Worm (Caenorhabditis elegans): ENCODE measurements around the gene rpoa-12.

Gene rpoa-12

DNA sequence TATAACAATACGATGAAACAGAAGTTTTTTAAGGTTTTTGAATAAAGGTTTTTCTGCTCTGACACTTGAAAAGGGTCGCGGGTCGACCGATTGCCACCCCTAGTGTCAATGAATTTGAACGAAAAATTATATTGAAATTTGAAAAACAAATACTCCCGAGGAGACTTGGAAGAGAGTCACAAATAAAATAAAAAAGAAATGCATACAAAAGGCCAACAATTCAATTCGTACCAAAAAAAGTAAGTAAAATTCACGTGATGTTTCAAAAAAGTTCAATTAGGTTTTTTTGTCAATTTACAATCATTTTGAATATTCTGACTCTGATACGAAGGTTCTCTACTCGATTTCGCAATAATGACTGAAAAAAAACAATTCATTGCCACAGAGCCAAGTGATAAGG, 29.6 kb downstream of the rpoa-12 start, which contains the start of gene C15H11.1:
Gene C15H11.1, plus strand, starts transcription at position 301 of the 400 bp plus-strand sequence.
- TF ChIP-seq hlh-17 (GFP tag; optimal IDR thresholded peaks at IDR 0.05; ENCODE audit: borderline replicate concordance) (no peak), dsc-1 (tag; optimal IDR thresholded peaks at IDR 0.05) (no peak), fos-1 (tag; optimal IDR thresholded peaks at IDR 0.05) (no peak)

DNA sequence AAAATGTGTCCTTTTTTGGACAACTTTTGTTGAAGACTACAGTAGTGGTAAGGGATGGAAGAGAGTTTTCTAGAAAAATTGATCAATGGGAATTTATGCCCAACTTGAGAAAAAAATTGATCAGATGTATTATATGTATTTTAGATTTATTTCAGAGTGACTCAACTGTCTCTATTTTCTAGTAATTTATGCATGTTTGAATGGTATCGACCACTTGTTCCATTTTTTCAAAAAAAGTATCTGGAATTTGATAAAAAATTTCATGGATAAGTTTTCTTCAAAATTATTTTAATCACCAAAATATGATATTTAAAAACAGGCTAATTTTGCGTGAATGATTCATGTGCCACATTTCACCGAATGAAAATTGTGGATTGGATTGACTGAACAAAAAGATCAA, 31.3 kb downstream of the rpoa-12 start, which contains the start of gene C15H11.10:
Gene C15H11.10, plus strand, starts transcription at position 301 of the 400 bp plus-strand sequence.
- no peak for TF ChIP-seq ceh-88 (GFP tag; IDR thresholded peaks at IDR 0.05)
- no peak for TF ChIP-seq nhr-47 (tag; optimal IDR thresholded peaks at IDR 0.05)
- no peak for TF ChIP-seq dpl-1 (GFP tag; optimal IDR thresholded peaks at IDR 0.05)
- no peak for TF ChIP-seq ceh-63 (GFP tag; optimal IDR thresholded peaks at IDR 0.05)
- no peak for TF ChIP-seq ceh-8 (GFP tag; optimal IDR thresholded peaks at IDR 0.05)

DNA sequence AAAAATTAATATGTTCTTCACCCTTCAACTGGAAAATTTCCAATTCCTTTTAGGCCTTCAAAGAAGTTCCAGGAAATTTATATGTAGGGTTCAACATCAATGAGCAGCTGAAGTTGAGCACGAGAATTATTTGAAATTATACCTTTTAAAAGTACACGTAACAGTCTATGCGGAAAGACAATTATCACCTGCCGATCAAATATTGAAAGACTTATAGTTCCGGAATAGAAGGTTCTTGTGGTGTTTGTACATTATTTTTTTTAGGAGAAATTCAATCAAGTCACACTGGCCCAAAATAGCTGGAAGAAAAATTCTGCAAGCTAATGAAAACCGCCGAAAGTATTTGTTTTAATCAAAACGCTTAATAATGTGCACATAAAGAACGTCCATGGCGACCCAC, 42.9 kb downstream of the rpoa-12 start:
- TF ChIP-seq nhr-11 (tag; optimal IDR thresholded peaks at IDR 0.05) (no peak), ceh-82 (tag; optimal IDR thresholded peaks at IDR 0.05) (no peak), lin-39 (tag; optimal IDR thresholded peaks at IDR 0.05) (no peak), pqm-1 (tag; optimal IDR thresholded peaks at IDR 0.05) (no peak), nhr-12 (tag; optimal IDR thresholded peaks at IDR 0.05) (no peak), jun-1 (tag; optimal IDR thresholded peaks at IDR 0.05) (no peak), unc-130 (tag; optimal IDR thresholded peaks at IDR 0.05) (no peak), ces-1 (GFP tag; optimal IDR thresholded peaks at IDR 0.05) (no peak), pag-3 (tag; optimal IDR thresholded peaks at IDR 0.05; ENCODE audit: borderline replicate concordance, insufficient read depth) (no peak), fkh-8 (tag; optimal IDR thresholded peaks at IDR 0.05) (peak; percentile 8), pax-3 (tag; optimal IDR thresholded peaks at IDR 0.05) (peak; percentile 4), snpc-4 (tag; optimal IDR thresholded peaks at IDR 0.05) (no peak), fkh-4 (tag; optimal IDR thresholded peaks at IDR 0.05; ENCODE audit: borderline replicate concordance) (no peak), ceh-8 (GFP tag; optimal IDR thresholded peaks at IDR 0.05) (no peak), mep-1 (tag; optimal IDR thresholded peaks at IDR 0.05) (no peak), ceh-63 (GFP tag; optimal IDR thresholded peaks at IDR 0.05) (no peak), hpl-2 (GFP tag; optimal IDR thresholded peaks at IDR 0.05) (no peak), nhr-19 (GFP tag; conservative IDR thresholded peaks at IDR 0.05) (no peak), fos-1 (tag; optimal IDR thresholded peaks at IDR 0.05) (no peak), tbx-2 (tag; optimal IDR thresholded peaks at IDR 0.05) (no peak), tlp-1 (tag; optimal IDR thresholded peaks at IDR 0.05) (no peak), nhr-71 (tag; optimal IDR thresholded peaks at IDR 0.05) (peak; percentile 10), lsy-2 (tag; optimal IDR thresholded peaks at IDR 0.05) (no peak), hlh-4 (tag; optimal IDR thresholded peaks at IDR 0.05) (peak; percentile 55), efl-1 (optimal IDR thresholded peaks at IDR 0.05) (no peak), efl-1 (GFP tag; optimal IDR thresholded peaks at IDR 0.05 in 1 of 2) (no peak)

DNA sequence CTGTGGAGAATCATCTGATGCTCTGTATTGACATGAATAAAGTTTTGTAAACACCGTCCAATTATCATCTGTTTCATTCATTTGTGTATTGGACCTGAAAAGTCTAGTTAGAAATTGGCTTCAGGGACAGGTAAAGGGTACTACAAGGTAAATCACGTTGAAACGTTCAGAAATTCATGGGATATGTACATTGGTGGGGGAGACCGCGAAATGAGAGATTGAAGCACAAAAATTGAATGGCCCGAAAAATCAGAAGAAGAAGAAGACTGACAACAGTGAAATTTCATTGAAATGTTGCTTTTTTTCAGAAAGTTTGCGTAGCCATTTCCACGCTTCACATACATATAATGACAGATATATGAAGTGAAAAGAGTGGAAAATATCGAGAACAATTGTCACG, 44.1 kb downstream of the rpoa-12 start, which contains the start of gene npr-43:
Gene npr-43, minus strand, starts transcription at position 101 of the 400 bp plus-strand sequence.
- no peak for TF ChIP-seq ztf-4 (tag; optimal IDR thresholded peaks at IDR 0.05)
- no peak for TF ChIP-seq zag-1 (tag; optimal IDR thresholded peaks at IDR 0.05)
- no peak for TF ChIP-seq pag-3 (tag; optimal IDR thresholded peaks at IDR 0.05; ENCODE audit: borderline replicate concordance, insufficient read depth)
- no peak for TF ChIP-seq irx-1 (tag; optimal IDR thresholded peaks at IDR 0.05)
- no peak for TF ChIP-seq ama-1 (optimal IDR thresholded peaks at IDR 0.05)
- no peak for TF ChIP-seq lir-3 (tag; optimal IDR thresholded peaks at IDR 0.05; ENCODE audit: poor library complexity)
- no peak for TF ChIP-seq mab-9 (GFP tag; IDR thresholded peaks at IDR 0.05)
- no peak for TF ChIP-seq efl-1 (optimal IDR thresholded peaks at IDR 0.05)
- TF ChIP-seq efl-1 (GFP tag; optimal IDR thresholded peaks at IDR 0.05 in 1 of 2) = no peak
- no peak for TF ChIP-seq skn-1 (tag; optimal IDR thresholded peaks at IDR 0.05)

Data from whole organism, L1 larva.